Worm (Caenorhabditis elegans) whole organism, midembryonic: Measurements from ENCODE around the gene Y54G2A.12.

Source experiments
- flt-1 ChIP-seq: fragments of 200-800 bp; sonication (Bioruptor generic); IDR thresholded peaks from 2 replicates; pipeline ENCODE4 v1.3.6; 2022; ENCODE audit warnings: missing genetic modification characterization, missing compliant biosample characterization
- klf-2 ChIP-seq: fragments of 200-800 bp; sonication (Bioruptor generic); conservative IDR thresholded peaks from 2 replicates; pipeline ENCODE4 v1.3.6; 2022; ENCODE audit warnings: missing genetic modification reagents, missing genetic modification characterization, missing compliant biosample characterization
- tab-1 ChIP-seq: fragments of 200-800 bp; sonication (Bioruptor generic); IDR thresholded peaks from 2 replicates; pipeline ENCODE4 v1.3.6; 2022; ENCODE audit warnings: missing genetic modification characterization, missing compliant biosample characterization

DNA sequence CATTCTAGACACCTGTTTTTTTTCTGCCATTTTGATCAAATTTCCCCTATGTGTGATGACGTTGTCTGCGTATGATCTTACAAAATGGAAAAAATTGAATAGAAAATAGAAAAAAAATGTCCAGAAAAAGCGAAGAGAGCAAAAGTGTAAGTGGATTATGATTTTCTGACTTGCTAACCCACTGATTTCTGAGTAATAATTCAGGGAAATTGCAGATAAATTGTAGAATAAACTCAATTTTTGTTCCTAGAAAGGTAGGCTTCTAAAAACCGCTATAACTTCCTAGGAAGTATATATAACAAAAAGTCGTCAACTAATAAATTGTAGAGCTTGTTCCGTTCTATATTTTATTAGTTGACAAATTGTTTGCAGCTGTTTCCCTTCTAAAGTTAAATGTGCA is 48.0 kb downstream of the Y54G2A.12 start:
- TF ChIP-seq flt-1 (no peak), tab-1 (GFP tag; lab: Robert Waterston, UW) (no peak), klf-2 (GFP tag; lab: Robert Waterston, UW) (no peak)
